Fruit fly (Drosophila melanogaster) whole organism, prepupa: ENCODE measurements around the gene CG46281.

Experiments
- Blimp-1 ChIP-seq: fragments of 200-800 bp; sonication (Bioruptor generic); optimal IDR thresholded peaks from 3 replicates; lab custom pipeline; 2017; ENCODE audit warnings: missing biosample characterization, missing genetic modification characterization, mild to moderate bottlenecking, moderate library complexity, missing genetic modification reagents
- CG11762 ChIP-seq: fragments of 200-800 bp; sonication (Bioruptor generic); optimal IDR thresholded peaks from 3 replicates; lab custom pipeline; 2016; ENCODE audit warnings: missing biosample characterization, missing genetic modification characterization; ENCODE audit not compliant: insufficient read depth
- CG11902 ChIP-seq: fragments of 200-800 bp; sonication (Bioruptor generic); optimal IDR thresholded peaks from 3 replicates; lab custom pipeline; 2016; ENCODE audit warnings: missing biosample characterization, missing genetic modification characterization
- CG15336 ChIP-seq: fragments of 200-800 bp; sonication (Bioruptor generic); IDR thresholded peaks from 2 replicates; pipeline ENCODE4 v1.3.6; 2022; ENCODE audit warnings: missing biosample characterization, missing genetic modification characterization
- CG1621 ChIP-seq: fragments of 200-800 bp; sonication (Bioruptor generic); optimal IDR thresholded peaks from 3 replicates; lab custom pipeline; 2018; ENCODE audit warnings: missing biosample characterization, mild to moderate bottlenecking, missing genetic modification characterization
- CG3032 ChIP-seq: fragments of 200-800 bp; optimal IDR thresholded peaks from 2 replicates; lab custom pipeline; 2019; ENCODE audit warnings: missing biosample characterization, mild to moderate bottlenecking, missing genetic modification characterization, moderate library complexity
- CG31627 ChIP-seq: fragments of 200-800 bp; sonication (Bioruptor generic); optimal IDR thresholded peaks from 3 replicates; lab custom pipeline; 2016; ENCODE audit warnings: missing biosample characterization, missing genetic modification characterization
- CG34406 ChIP-seq: fragments of 200-800 bp; sonication (Bioruptor generic); optimal IDR thresholded peaks from 3 replicates; lab custom pipeline; 2016; ENCODE audit warnings: missing biosample characterization, missing genetic modification characterization
- CG6163 ChIP-seq: fragments of 200-800 bp; sonication (Bioruptor generic); IDR thresholded peaks from 3 replicates; pipeline ENCODE4 v1.3.6; 2022; ENCODE audit warnings: missing biosample characterization, missing genetic modification characterization
- CG6276 ChIP-seq: fragments of 200-800 bp; sonication (Bioruptor generic); optimal IDR thresholded peaks from 2 replicates; lab custom pipeline; 2017; ENCODE audit warnings: missing biosample characterization, mild to moderate bottlenecking, missing genetic modification characterization
- CG6792 ChIP-seq: fragments of 200-800 bp; sonication (Bioruptor generic); optimal IDR thresholded peaks from 3 replicates; lab custom pipeline; 2016; ENCODE audit warnings: missing biosample characterization, missing genetic modification characterization
- CG8319 ChIP-seq: fragments of 200-800 bp; sonication (Bioruptor generic); optimal IDR thresholded peaks from 3 replicates; lab custom pipeline; 2016; ENCODE audit warnings: missing biosample characterization, missing genetic modification characterization
- Eip75B ChIP-seq: fragments of 200-800 bp; sonication (Bioruptor generic); optimal IDR thresholded peaks from 3 replicates; lab custom pipeline; 2016; ENCODE audit warnings: missing biosample characterization, missing genetic modification characterization
- Eip78C ChIP-seq: fragments of 200-800 bp; sonication (Bioruptor generic); peaks from one replicate; lab custom pipeline; 2016; ENCODE audit warnings: missing biosample characterization, missing genetic modification characterization
- Ets96B ChIP-seq: fragments of 200-800 bp; optimal IDR thresholded peaks from 2 replicates; lab custom pipeline; 2019; ENCODE audit warnings: missing biosample characterization, mild to moderate bottlenecking, missing genetic modification characterization, moderate library complexity
- Hr38 ChIP-seq: sonication (Bioruptor generic); optimal IDR thresholded peaks from 2 replicates; lab custom pipeline; 2016; ENCODE audit warnings: missing biosample characterization, missing genetic modification characterization
- Lpt ChIP-seq: fragments of 200-800 bp; sonication (Bioruptor generic); optimal IDR thresholded peaks from 3 replicates; lab custom pipeline; 2016; ENCODE audit warnings: missing biosample characterization, missing genetic modification characterization
- OdsH ChIP-seq: fragments of 200-800 bp; sonication (Bioruptor generic); optimal IDR thresholded peaks from 3 replicates; lab custom pipeline; 2016; ENCODE audit warnings: missing biosample characterization, missing genetic modification characterization
- Sox15 ChIP-seq: fragments of 200-800 bp; sonication (Bioruptor generic); optimal IDR thresholded peaks from 3 replicates; lab custom pipeline; 2016; ENCODE audit warnings: missing biosample characterization, missing genetic modification characterization
- acj6 ChIP-seq: fragments of 200-800 bp; sonication (Bioruptor generic); optimal IDR thresholded peaks from 3 replicates; lab custom pipeline; 2016; ENCODE audit warnings: missing biosample characterization, missing genetic modification characterization
- cyc ChIP-seq: fragments of 200-800 bp; sonication (Bioruptor generic); optimal IDR thresholded peaks from 3 replicates; lab custom pipeline; 2016; ENCODE audit warnings: missing biosample characterization, missing genetic modification characterization
- dac ChIP-seq: fragments of 200-800 bp; sonication (Bioruptor generic); optimal IDR thresholded peaks from 2 replicates; lab custom pipeline; 2017; ENCODE audit warnings: missing biosample characterization, mild to moderate bottlenecking, missing genetic modification characterization
- dsx ChIP-seq: fragments of 200-800 bp; optimal IDR thresholded peaks from 3 replicates; lab custom pipeline; 2019; ENCODE audit warnings: missing biosample characterization, mild to moderate bottlenecking, missing genetic modification characterization, moderate library complexity; ENCODE audit not compliant: poor library complexity, severe bottlenecking
- esn ChIP-seq: fragments of 200-800 bp; sonication (Bioruptor generic); optimal IDR thresholded peaks from 2 replicates; lab custom pipeline; 2016; ENCODE audit warnings: missing biosample characterization, mild to moderate bottlenecking, missing genetic modification characterization, moderate library complexity
- fd59A ChIP-seq: fragments of 200-800 bp; sonication (Bioruptor generic); optimal IDR thresholded peaks from 2 replicates; lab custom pipeline; 2017; ENCODE audit warnings: missing biosample characterization, mild to moderate bottlenecking, missing genetic modification characterization, missing genetic modification reagents
- fkh ChIP-seq: fragments of 200-800 bp; sonication (Bioruptor generic); optimal IDR thresholded peaks from 3 replicates; lab custom pipeline; 2017; ENCODE audit warnings: missing biosample characterization, mild to moderate bottlenecking, missing genetic modification characterization, moderate library complexity
- pdm3 ChIP-seq: fragments of 200-800 bp; sonication (Bioruptor generic); optimal IDR thresholded peaks from 3 replicates; lab custom pipeline; 2016; ENCODE audit warnings: missing biosample characterization, missing genetic modification characterization
- svp ChIP-seq: fragments of 200-800 bp; sonication (Bioruptor generic); peaks from one replicate; lab custom pipeline; 2016; ENCODE audit warnings: missing biosample characterization, missing genetic modification characterization
- vri ChIP-seq: fragments of 200-800 bp; sonication (Bioruptor generic); optimal IDR thresholded peaks from 3 replicates; lab custom pipeline; 2016; ENCODE audit warnings: missing biosample characterization, mild to moderate bottlenecking, missing genetic modification characterization

CG46281 gene

dm6 chr3R:13032975-13033445, 2.9 kb upstream of the CG46281 start:
- no peak for TF ChIP-seq Hr38 (GFP tag; lab: Kevin White, UChicago)
- peak; percentile 99 for TF ChIP-seq svp
- peak; percentile 3 for TF ChIP-seq Lpt (GFP tag; lab: Kevin White, UChicago)
- no peak for TF ChIP-seq Blimp-1 (GFP tag; lab: Kevin White, UChicago)
- peak; percentile 99 for TF ChIP-seq fkh
- TF ChIP-seq CG15336, result no peak

dm6 chr3R:13032323-13032722, 2.2 kb upstream of the CG46281 start, which contains the start of gene ry:
ry (plus strand) TSS chr3R:13032528.
- TF ChIP-seq CG1621 (tag; lab: Kevin White, UChicago) (no peak), Eip78C (GFP tag; lab: Kevin White, UChicago) (peak; percentile 22), dsx (no peak), CG8319 (GFP tag; lab: Kevin White, UChicago) (no peak), vri (GFP tag; lab: Kevin White, UChicago) (peak; percentile 56), CG6792 (no peak), Sox15 (GFP tag; lab: Kevin White, UChicago) (no peak)

- TF ChIP-seq cyc (GFP tag; lab: Kevin White, UChicago) (no peak), Sox15 (GFP tag; lab: Kevin White, UChicago) (no peak), dac (no peak), CG3032 (no peak), CG34406 (GFP tag; lab: Kevin White, UChicago) (no peak), CG31627 (no peak), Hr38 (GFP tag; lab: Kevin White, UChicago) (no peak), OdsH (GFP tag; lab: Kevin White, UChicago) (no peak), acj6 (GFP tag; lab: Kevin White, UChicago) (no peak), esn (GFP tag; lab: Kevin White, UChicago) (no peak), Eip75B (GFP tag; lab: Kevin White, UChicago) (no peak), CG1621 (tag; lab: Kevin White, UChicago) (no peak), pdm3 (GFP tag; lab: Kevin White, UChicago) (no peak), Ets96B (no peak), CG6792 (no peak), CG11762 (no peak), CG8319 (GFP tag; lab: Kevin White, UChicago) (no peak), vri (GFP tag; lab: Kevin White, UChicago) (no peak), Lpt (GFP tag; lab: Kevin White, UChicago) (no peak)
Measured at dm6 chr3R:13018995-13019394, 11.1 kb downstream of the CG46281 start.

- TF ChIP-seq vri (GFP tag; lab: Kevin White, UChicago) (peak; percentile 98), CG11902 (GFP tag; lab: Kevin White, UChicago) (no peak)
Measured at dm6 chr3R:13018284-13018900, 11.7 kb downstream of the CG46281 start.

- TF ChIP-seq cyc (GFP tag; lab: Kevin White, UChicago), result no peak
- no peak for TF ChIP-seq CG6276 (GFP tag; lab: Kevin White, UChicago)
- peak; percentile 40 for TF ChIP-seq CG15336
- TF ChIP-seq CG6163 (GFP tag; lab: Robert Waterston, UW), result no peak; the same call in 1 of the 3 replicates
- peak; percentile 96 for TF ChIP-seq vri (GFP tag; lab: Kevin White, UChicago)
- TF ChIP-seq dsx, result no peak
- peak; percentile 15 for TF ChIP-seq Lpt (GFP tag; lab: Kevin White, UChicago)
- no peak for TF ChIP-seq svp
- TF ChIP-seq fd59A (GFP tag; lab: Kevin White, UChicago), result no peak
- TF ChIP-seq dac, result no peak
Measured at dm6 chr3R:13017623-13018036, 12.5 kb downstream of the CG46281 start.
